In the genomic region with DNA sequence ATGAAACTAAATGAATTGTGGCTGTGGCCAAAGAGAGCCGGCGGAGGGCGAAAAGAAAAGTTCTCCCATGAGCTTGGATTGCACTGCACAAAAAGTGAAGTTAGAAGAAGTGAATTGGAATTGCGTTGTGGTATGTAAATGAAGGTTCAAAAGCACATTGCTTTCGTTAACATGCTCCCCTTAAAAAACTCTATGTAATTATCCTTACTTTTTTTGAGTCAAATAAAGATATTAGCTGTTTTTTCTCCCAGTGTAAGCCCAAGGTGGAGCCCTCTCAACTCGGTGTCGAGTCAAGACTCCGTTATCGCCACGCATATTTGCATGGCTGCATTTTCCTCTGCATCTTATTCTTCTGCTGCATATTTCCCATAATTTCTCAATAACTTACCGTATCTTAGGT, we compare ENCODE assay signal across 1 fruit fly cellular context.
TF ChIP-seq lines count a peak whose summit lies in the region.

No protein-coding gene starts in this region.

TF ChIP-seq in whole organism, embryonic, 481 proteins besides CTCF, POLR2A, EP300 and RAD21 (continued from another document and continues in another):
- TF ChIP-seq hbn (GFP tag; IDR thresholded peaks at IDR 0.05; lab: Robert Waterston, UW; ENCODE audit: partially characterized antibody) = no peak
- peak; percentile 37; the same call in 1 of the 2 replicates for TF ChIP-seq wor (GFP tag; IDR thresholded peaks at IDR 0.05; lab: Robert Waterston, UW)
- 0 out of 2 replicates have a peak, but pooled peaks have one; percentile 5 for TF ChIP-seq dati (GFP tag; IDR thresholded peaks at IDR 0.05; lab: Robert Waterston, UW)
- peak; percentile 25 for TF ChIP-seq Lhr (GFP tag; optimal IDR thresholded peaks at IDR 0.05; lab: Kevin White, UChicago)
- TF ChIP-seq Asciz (GFP tag; optimal IDR thresholded peaks at IDR 0.05; lab: Kevin White, UChicago) = peak; percentile 10
- TF ChIP-seq CG12659 (GFP tag; optimal IDR thresholded peaks at IDR 0.05; lab: Kevin White, UChicago) = peak; percentile 14
- TF ChIP-seq abd-A (tag; optimal IDR thresholded peaks at IDR 0.05; lab: Kevin White, UChicago) = no peak
- TF ChIP-seq Ets65A (GFP tag; lab: Kevin White, UChicago) = peak; percentile 90
- 0 out of 3 replicates have a peak, but pooled peaks have one; percentile 26 for TF ChIP-seq CG34422 (GFP tag; IDR thresholded peaks at IDR 0.05; lab: Robert Waterston, UW)
- TF ChIP-seq CG12391 (tag; optimal IDR thresholded peaks at IDR 0.05; lab: Kevin White, UChicago) = peak; percentile 55
- TF ChIP-seq Lpt (GFP tag; optimal IDR thresholded peaks at IDR 0.05; lab: Kevin White, UChicago) = no peak
- TF ChIP-seq Adf1 (GFP tag; IDR thresholded peaks at IDR 0.05; lab: Robert Waterston, UW) = no peak
- peak in 1 of 2 experiments; percentile 4 for TF ChIP-seq Eip74EF (GFP tag; optimal IDR thresholded peaks at IDR 0.05; lab: Kevin White, UChicago)
- TF ChIP-seq CG11560 (tag; IDR thresholded peaks at IDR 0.05; lab: Robert Waterston, UW) = no peak
- TF ChIP-seq Camta (GFP tag; optimal IDR thresholded peaks at IDR 0.05; lab: Kevin White, UChicago) = peak; percentile 11
- no peak for TF ChIP-seq CG13123 (GFP tag; optimal IDR thresholded peaks at IDR 0.05; lab: Kevin White, UChicago)
- peak; percentile 47 for TF ChIP-seq CG1529 (GFP tag; optimal IDR thresholded peaks at IDR 0.05; lab: Kevin White, UChicago)
- TF ChIP-seq fd64A (GFP tag; optimal IDR thresholded peaks at IDR 0.05; lab: Kevin White, UChicago) = no peak
- TF ChIP-seq sim (GFP tag; IDR thresholded peaks at IDR 0.05; lab: Robert Waterston, UW) = no peak
- TF ChIP-seq CG7745 (tag; optimal IDR thresholded peaks at IDR 0.05; lab: Kevin White, UChicago) = no peak
- no peak for TF ChIP-seq CG7928 (GFP tag; optimal IDR thresholded peaks at IDR 0.05; lab: Kevin White, UChicago)
- TF ChIP-seq Bgb (GFP tag; IDR thresholded peaks at IDR 0.05; lab: Robert Waterston, UW; ENCODE audit: partially characterized antibody) = no peak
- no peak for TF ChIP-seq CG8765 (GFP tag; IDR thresholded peaks at IDR 0.05; lab: Robert Waterston, UW)
- TF ChIP-seq CG6854 (GFP tag; optimal IDR thresholded peaks at IDR 0.05; lab: Kevin White, UChicago) = no peak
- no peak for TF ChIP-seq pb (GFP tag; optimal IDR thresholded peaks at IDR 0.05; lab: Kevin White, UChicago)
- TF ChIP-seq NC2α (GFP tag; optimal IDR thresholded peaks at IDR 0.05; lab: Kevin White, UChicago) = no peak
- peak; percentile 39 for TF ChIP-seq btn (GFP tag; optimal IDR thresholded peaks at IDR 0.05; lab: Kevin White, UChicago)
- peak; percentile 10 for TF ChIP-seq CG18599 (GFP tag; optimal IDR thresholded peaks at IDR 0.05; lab: Kevin White, UChicago)
- TF ChIP-seq lola (GFP tag; optimal IDR thresholded peaks at IDR 0.05; lab: Kevin White, UChicago) = peak in 1 of 3 experiments; percentile 61
- TF ChIP-seq CG1647 (GFP tag; optimal IDR thresholded peaks at IDR 0.05; lab: Kevin White, UChicago) = peak; percentile 24
- TF ChIP-seq Nf-YB (GFP tag; optimal IDR thresholded peaks at IDR 0.05; lab: Kevin White, UChicago) = peak; percentile 49
- TF ChIP-seq CG10462 (GFP tag; optimal IDR thresholded peaks at IDR 0.05; lab: Kevin White, UChicago) = peak; percentile 21
- TF ChIP-seq tap (tag; optimal IDR thresholded peaks at IDR 0.05; lab: Kevin White, UChicago) = peak; percentile 33
- no peak for TF ChIP-seq pita (GFP tag; optimal IDR thresholded peaks at IDR 0.05; lab: Kevin White, UChicago)
- TF ChIP-seq Antp (GFP tag; optimal IDR thresholded peaks at IDR 0.05; lab: Kevin White, UChicago) = peak; percentile 27
- no peak for TF ChIP-seq CG2120 (GFP tag; optimal IDR thresholded peaks at IDR 0.05; lab: Kevin White, UChicago)
- TF ChIP-seq CoRest (tag; optimal IDR thresholded peaks at IDR 0.05; lab: Kevin White, UChicago) = peak; percentile 51
- TF ChIP-seq dimm (GFP tag; IDR thresholded peaks at IDR 0.05; lab: Robert Waterston, UW) = no peak
- peak; percentile 46; the same call in 1 of the 2 replicates for TF ChIP-seq lmd (GFP tag; IDR thresholded peaks at IDR 0.05; lab: Robert Waterston, UW)
- TF ChIP-seq sisA (GFP tag; IDR thresholded peaks at IDR 0.05; lab: Robert Waterston, UW) = peak; percentile 77
- TF ChIP-seq ham (GFP tag; IDR thresholded peaks at IDR 0.05; lab: Robert Waterston, UW) = no peak
- peak; percentile 40 for TF ChIP-seq grau (tag; optimal IDR thresholded peaks at IDR 0.05; lab: Kevin White, UChicago)
- TF ChIP-seq trh (GFP tag; optimal IDR thresholded peaks at IDR 0.05; lab: Kevin White, UChicago) = no peak
- peak; percentile 49; the same call in 1 of the 3 replicates for TF ChIP-seq CG7357 (GFP tag; IDR thresholded peaks at IDR 0.05; lab: Robert Waterston, UW)
- TF ChIP-seq bcd (GFP tag; optimal IDR thresholded peaks at IDR 0.05; lab: Kevin White, UChicago) = peak; percentile 37
- TF ChIP-seq Hand (GFP tag; optimal IDR thresholded peaks at IDR 0.05; lab: Kevin White, UChicago) = no peak
- peak; percentile 46 for TF ChIP-seq ssp (GFP tag; IDR thresholded peaks at IDR 0.05; lab: Robert Waterston, UW)
- TF ChIP-seq inv (GFP tag; IDR thresholded peaks at IDR 0.05; lab: Robert Waterston, UW; ENCODE audit: partially characterized antibody) = no peak
- no peak for TF ChIP-seq CG15696 (tag; optimal IDR thresholded peaks at IDR 0.05; lab: Kevin White, UChicago)
- TF ChIP-seq pzg (GFP tag; optimal IDR thresholded peaks at IDR 0.05; lab: Kevin White, UChicago) = no peak
- TF ChIP-seq CG10366 (GFP tag; IDR thresholded peaks at IDR 0.05; lab: Robert Waterston, UW) = peak; percentile 63
- TF ChIP-seq ash1 (GFP tag; optimal IDR thresholded peaks at IDR 0.05; lab: Kevin White, UChicago) = no peak
- no peak for TF ChIP-seq tup (GFP tag; optimal IDR thresholded peaks at IDR 0.05; lab: Kevin White, UChicago)
- TF ChIP-seq vfl (GFP tag; optimal IDR thresholded peaks at IDR 0.05; lab: Kevin White, UChicago) = no peak
- no peak for TF ChIP-seq jing (GFP tag; optimal IDR thresholded peaks at IDR 0.05; lab: Kevin White, UChicago)
- TF ChIP-seq Gsc (GFP tag; IDR thresholded peaks at IDR 0.05; lab: Robert Waterston, UW) = no peak; the same call in 1 of the 2 replicates
- TF ChIP-seq Trl (optimal IDR thresholded peaks at IDR 0.05; lab: Kevin White, UChicago) = no peak
- no peak for TF ChIP-seq Trl (GFP tag; optimal IDR thresholded peaks at IDR 0.05; lab: Kevin White, UChicago)
- TF ChIP-seq Abd-B (GFP tag; optimal IDR thresholded peaks at IDR 0.05; lab: Kevin White, UChicago) = peak; percentile 4
- peak; percentile 62 for TF ChIP-seq HLH3B (GFP tag; IDR thresholded peaks at IDR 0.05; lab: Robert Waterston, UW)
- TF ChIP-seq stwl (tag; optimal IDR thresholded peaks at IDR 0.05; lab: Kevin White, UChicago) = no peak
- TF ChIP-seq CG9215 (GFP tag; IDR thresholded peaks at IDR 0.05; lab: Robert Waterston, UW) = no peak
- peak; percentile 74; the same call in 2 of the 3 replicates for TF ChIP-seq CG3726 (GFP tag; IDR thresholded peaks at IDR 0.05; lab: Robert Waterston, UW)
- TF ChIP-seq CG11247 (GFP tag; IDR thresholded peaks at IDR 0.05; lab: Robert Waterston, UW) = peak; percentile 47
- no peak for TF ChIP-seq CG11085 (GFP tag; IDR thresholded peaks at IDR 0.05; lab: Robert Waterston, UW)
- no peak for TF ChIP-seq Stat92E (GFP tag; optimal IDR thresholded peaks at IDR 0.05; lab: Kevin White, UChicago)
- no peak for TF ChIP-seq CG12071 (GFP tag; optimal IDR thresholded peaks at IDR 0.05; lab: Kevin White, UChicago)
- no peak for TF ChIP-seq exex (tag; optimal IDR thresholded peaks at IDR 0.05; lab: Kevin White, UChicago)
- peak; percentile 49 for TF ChIP-seq CG17829 (tag; optimal IDR thresholded peaks at IDR 0.05; lab: Kevin White, UChicago)
- TF ChIP-seq CG14667 (GFP tag; IDR thresholded peaks at IDR 0.05; lab: Robert Waterston, UW) = peak; percentile 29; the same call in 1 of the 2 replicates
- TF ChIP-seq C15 (GFP tag; IDR thresholded peaks at IDR 0.05; lab: Robert Waterston, UW) = no peak
- peak; percentile 35 for TF ChIP-seq Atf-2 (GFP tag; optimal IDR thresholded peaks at IDR 0.05; lab: Kevin White, UChicago)
- peak; percentile 42; the same call in 1 of the 2 replicates for TF ChIP-seq CG5953 (GFP tag; IDR thresholded peaks at IDR 0.05; lab: Robert Waterston, UW)
- no peak for TF ChIP-seq dan (GFP tag; IDR thresholded peaks at IDR 0.05; lab: Robert Waterston, UW)
- TF ChIP-seq CG6683 (GFP tag; optimal IDR thresholded peaks at IDR 0.05; lab: Kevin White, UChicago) = no peak
- TF ChIP-seq ttk (GFP tag; IDR thresholded peaks at IDR 0.05; lab: Robert Waterston, UW) = peak; percentile 65
- TF ChIP-seq Optix (GFP tag; IDR thresholded peaks at IDR 0.05; lab: Robert Waterston, UW) = peak; percentile 49; the same call in 2 of the 3 replicates
- no peak for TF ChIP-seq Kr (GFP tag; optimal IDR thresholded peaks at IDR 0.05; lab: Kevin White, UChicago)
- peak; percentile 51 for TF ChIP-seq CG17359 (tag; optimal IDR thresholded peaks at IDR 0.05; lab: Kevin White, UChicago)
- TF ChIP-seq croc (GFP tag; conservative IDR thresholded peaks at IDR 0.05; lab: Robert Waterston, UW) = peak; percentile 64
- peak; percentile 56 for TF ChIP-seq CG5245 (GFP tag; optimal IDR thresholded peaks at IDR 0.05; lab: Kevin White, UChicago)
- TF ChIP-seq emc (GFP tag; optimal IDR thresholded peaks at IDR 0.05; lab: Kevin White, UChicago) = no peak
- no peak for TF ChIP-seq ab (GFP tag; optimal IDR thresholded peaks at IDR 0.05; lab: Kevin White, UChicago)
- TF ChIP-seq CG18476 (GFP tag; optimal IDR thresholded peaks at IDR 0.05; lab: Kevin White, UChicago) = peak; percentile 42
- peak; percentile 68 for TF ChIP-seq dmrt11E (tag; optimal IDR thresholded peaks at IDR 0.05; lab: Kevin White, UChicago)
- no peak for TF ChIP-seq Bteb2 (GFP tag; optimal IDR thresholded peaks at IDR 0.05; lab: Kevin White, UChicago)
- TF ChIP-seq CG34224 (GFP tag; IDR thresholded peaks at IDR 0.05; lab: Robert Waterston, UW; ENCODE audit: partially characterized antibody) = no peak
- no peak for TF ChIP-seq D19B (GFP tag; optimal IDR thresholded peaks at IDR 0.05; lab: Kevin White, UChicago)
- no peak for TF ChIP-seq CG18011 (GFP tag; optimal IDR thresholded peaks at IDR 0.05; lab: Kevin White, UChicago)
- no peak for TF ChIP-seq HLH4C (GFP tag; IDR thresholded peaks at IDR 0.05; lab: Robert Waterston, UW; ENCODE audit: partially characterized antibody)
- no peak for TF ChIP-seq bigmax (GFP tag; optimal IDR thresholded peaks at IDR 0.05; lab: Kevin White, UChicago)
- TF ChIP-seq ERR (GFP tag; optimal IDR thresholded peaks at IDR 0.05; lab: Kevin White, UChicago) = no peak
- peak; percentile 39 for TF ChIP-seq jumu (GFP tag; optimal IDR thresholded peaks at IDR 0.05; lab: Kevin White, UChicago)
- TF ChIP-seq CG18619 (GFP tag; optimal IDR thresholded peaks at IDR 0.05; lab: Kevin White, UChicago) = peak; percentile 14
- no peak for TF ChIP-seq pros (GFP tag; optimal IDR thresholded peaks at IDR 0.05; lab: Kevin White, UChicago)
- TF ChIP-seq Opbp (GFP tag; IDR thresholded peaks at IDR 0.05; lab: Robert Waterston, UW; ENCODE audit: partially characterized antibody) = no peak
- TF ChIP-seq zen (tag; optimal IDR thresholded peaks at IDR 0.05; lab: Kevin White, UChicago) = peak; percentile 54
- peak; percentile 82 for TF ChIP-seq CG17328 (GFP tag; IDR thresholded peaks at IDR 0.05; lab: Robert Waterston, UW)
- no peak for TF ChIP-seq klu (GFP tag; IDR thresholded peaks at IDR 0.05; lab: Robert Waterston, UW)
- TF ChIP-seq CG2678 (tag; optimal IDR thresholded peaks at IDR 0.05; lab: Kevin White, UChicago) = peak; percentile 53
- 0 out of 2 replicates have a peak, but pooled peaks have one; percentile 10 for TF ChIP-seq CG7372 (GFP tag; IDR thresholded peaks at IDR 0.05; lab: Robert Waterston, UW)
- peak; percentile 29 for TF ChIP-seq chn (GFP tag; optimal IDR thresholded peaks at IDR 0.05; lab: Kevin White, UChicago)
- peak; percentile 40 for TF ChIP-seq Hr3 (GFP tag; optimal IDR thresholded peaks at IDR 0.05; lab: Kevin White, UChicago)
- peak; percentile 51 for TF ChIP-seq CG10267 (tag; optimal IDR thresholded peaks at IDR 0.05; lab: Kevin White, UChicago)
- no peak; the same call in 1 of the 2 replicates for TF ChIP-seq gt (GFP tag; IDR thresholded peaks at IDR 0.05; lab: Robert Waterston, UW)
- TF ChIP-seq Awh (GFP tag; IDR thresholded peaks at IDR 0.05; lab: Robert Waterston, UW) = peak; percentile 69
- TF ChIP-seq CG7786 (GFP tag; optimal IDR thresholded peaks at IDR 0.05; lab: Kevin White, UChicago) = peak; percentile 15
- no peak for TF ChIP-seq cato (GFP tag; optimal IDR thresholded peaks at IDR 0.05; lab: Kevin White, UChicago; ENCODE audit: borderline replicate concordance)
- no peak for TF ChIP-seq CG3281 (GFP tag; optimal IDR thresholded peaks at IDR 0.05; lab: Kevin White, UChicago)
- peak; percentile 12 for TF ChIP-seq Atf3 (GFP tag; optimal IDR thresholded peaks at IDR 0.05; lab: Kevin White, UChicago)
- TF ChIP-seq CG9609 (GFP tag; optimal IDR thresholded peaks at IDR 0.05; lab: Kevin White, UChicago) = peak; percentile 40
- no peak for TF ChIP-seq tna (GFP tag; IDR thresholded peaks at IDR 0.05; lab: Robert Waterston, UW; ENCODE audit: partially characterized antibody)
- TF ChIP-seq fu2 (GFP tag; optimal IDR thresholded peaks at IDR 0.05; lab: Kevin White, UChicago) = no peak
- no peak for TF ChIP-seq Doc3 (GFP tag; IDR thresholded peaks at IDR 0.05; lab: Robert Waterston, UW; ENCODE audit: partially characterized antibody)
- TF ChIP-seq Ravus (GFP tag; IDR thresholded peaks at IDR 0.05; lab: Robert Waterston, UW) = no peak
- TF ChIP-seq Taf1 (GFP tag; IDR thresholded peaks at IDR 0.05; lab: Robert Waterston, UW) = no peak
- no peak for TF ChIP-seq CG4617 (GFP tag; optimal IDR thresholded peaks at IDR 0.05; lab: Kevin White, UChicago; ENCODE audit: borderline replicate concordance)
- no peak for TF ChIP-seq zfh2 (GFP tag; optimal IDR thresholded peaks at IDR 0.05; lab: Kevin White, UChicago)
- TF ChIP-seq run (tag; optimal IDR thresholded peaks at IDR 0.05; lab: Kevin White, UChicago) = no peak
- TF ChIP-seq CG12769 (tag; optimal IDR thresholded peaks at IDR 0.05; lab: Kevin White, UChicago) = peak; percentile 41
- peak; percentile 78 for TF ChIP-seq CG1603 (tag; optimal IDR thresholded peaks at IDR 0.05; lab: Kevin White, UChicago)
- TF ChIP-seq ken (GFP tag; IDR thresholded peaks at IDR 0.05; lab: Robert Waterston, UW) = peak; percentile 75; the same call in 2 of the 3 replicates
- TF ChIP-seq CG8281 (tag; optimal IDR thresholded peaks at IDR 0.05; lab: Kevin White, UChicago) = no peak
- TF ChIP-seq pum (GFP tag; optimal IDR thresholded peaks at IDR 0.05; lab: Kevin White, UChicago) = peak; percentile 50
- TF ChIP-seq da (GFP tag; optimal IDR thresholded peaks at IDR 0.05; lab: Kevin White, UChicago) = no peak
- TF ChIP-seq CG10431 (GFP tag; optimal IDR thresholded peaks at IDR 0.05; lab: Kevin White, UChicago) = peak; percentile 9
- TF ChIP-seq CG10543 (GFP tag; optimal IDR thresholded peaks at IDR 0.05; lab: Kevin White, UChicago) = no peak
